Worm (Caenorhabditis elegans): ENCODE data around the gene nhr-106.

nhr-106 gene

ce11 chrV:489320-489719, at the start of gene nhr-106:
Gene nhr-106, plus strand, starts transcription at chrV:489620.
- TF ChIP-seq fkh-8 (tag; optimal IDR thresholded peaks at IDR 0.05): no peak
- no peak for TF ChIP-seq lin-39 (tag; optimal IDR thresholded peaks at IDR 0.05)
- TF ChIP-seq unc-86 (tag; optimal IDR thresholded peaks at IDR 0.05): no peak
- no peak for TF ChIP-seq elt-2 (tag; optimal IDR thresholded peaks at IDR 0.05)
- TF ChIP-seq fos-1 (tag; optimal IDR thresholded peaks at IDR 0.05): no peak
- no peak for TF ChIP-seq lin-14 (GFP tag; optimal IDR thresholded peaks at IDR 0.05)
- TF ChIP-seq mef-2 (tag; optimal IDR thresholded peaks at IDR 0.05): no peak
- TF ChIP-seq ceh-88 (GFP tag; IDR thresholded peaks at IDR 0.05): no peak

ce11 chrV:440923-441322, 48.5 kb upstream of the nhr-106 start, which contains the start of gene B0554.7:
Gene B0554.7, minus strand, starts transcription at chrV:441023.
- no peak for TF ChIP-seq mdl-1 (tag; optimal IDR thresholded peaks at IDR 0.05)
- no peak for TF ChIP-seq elt-2 (tag; optimal IDR thresholded peaks at IDR 0.05)
- no peak for TF ChIP-seq jun-1 (tag; optimal IDR thresholded peaks at IDR 0.05)
- no peak for TF ChIP-seq pag-3 (tag; optimal IDR thresholded peaks at IDR 0.05; ENCODE audit: borderline replicate concordance, insufficient read depth)
- TF ChIP-seq unc-30 (tag; optimal IDR thresholded peaks at IDR 0.05): no peak
- no peak for TF ChIP-seq nhr-19 (GFP tag; conservative IDR thresholded peaks at IDR 0.05)
- TF ChIP-seq xbp-1 (tag; optimal IDR thresholded peaks at IDR 0.05): no peak
- TF ChIP-seq lin-15B (tag; optimal IDR thresholded peaks at IDR 0.05): no peak
- TF ChIP-seq F16B12.6 (tag; optimal IDR thresholded peaks at IDR 0.05): no peak
- TF ChIP-seq ztf-4 (tag; optimal IDR thresholded peaks at IDR 0.05): no peak
- TF ChIP-seq zip-4 (GFP tag; optimal IDR thresholded peaks at IDR 0.05): no peak
- no peak for TF ChIP-seq nhr-20 (tag; optimal IDR thresholded peaks at IDR 0.05)
- no peak for TF ChIP-seq unc-62 (GFP tag; optimal IDR thresholded peaks at IDR 0.05)
- TF ChIP-seq egl-13 (tag; optimal IDR thresholded peaks at IDR 0.05): no peak
- TF ChIP-seq grh-1 (GFP tag; IDR thresholded peaks at IDR 0.05): no peak
- no peak for TF ChIP-seq blmp-1 (tag; optimal IDR thresholded peaks at IDR 0.05)
- TF ChIP-seq vab-15 (tag; optimal IDR thresholded peaks at IDR 0.05): no peak
- no peak for TF ChIP-seq dsc-1 (tag; optimal IDR thresholded peaks at IDR 0.05)
- no peak for TF ChIP-seq efl-3 (GFP tag; optimal IDR thresholded peaks at IDR 0.05)
- no peak for TF ChIP-seq dpl-1 (GFP tag; optimal IDR thresholded peaks at IDR 0.05)

- TF ChIP-seq mep-1 (tag; optimal IDR thresholded peaks at IDR 0.05) (no peak), ceh-90 (tag; optimal IDR thresholded peaks at IDR 0.05) (no peak), mef-2 (tag; optimal IDR thresholded peaks at IDR 0.05) (no peak), elt-2 (tag; optimal IDR thresholded peaks at IDR 0.05) (no peak), egl-27 (tag; optimal IDR thresholded peaks at IDR 0.05) (no peak), grh-1 (GFP tag; IDR thresholded peaks at IDR 0.05) (no peak), C16A3.4 (tag; optimal IDR thresholded peaks at IDR 0.05) (no peak), egl-13 (tag; optimal IDR thresholded peaks at IDR 0.05) (no peak)
Measured at ce11 chrV:443193-443592, 46.2 kb upstream of the nhr-106 start, which contains the start of gene srh-33. Gene srh-33, minus strand, starts transcription at chrV:443293.

- no peak for TF ChIP-seq snu-23 (GFP tag; optimal IDR thresholded peaks at IDR 0.05)
- TF ChIP-seq lin-14 (GFP tag; optimal IDR thresholded peaks at IDR 0.05): no peak
- no peak for TF ChIP-seq sox-4 (tag; optimal IDR thresholded peaks at IDR 0.05)
- no peak for TF ChIP-seq mep-1 (tag; optimal IDR thresholded peaks at IDR 0.05)
- TF ChIP-seq fos-1 (tag; optimal IDR thresholded peaks at IDR 0.05): no peak
- TF ChIP-seq irx-1 (tag; optimal IDR thresholded peaks at IDR 0.05): no peak
- no peak for TF ChIP-seq unc-86 (tag; optimal IDR thresholded peaks at IDR 0.05)
- no peak for TF ChIP-seq mef-2 (tag; optimal IDR thresholded peaks at IDR 0.05)
- TF ChIP-seq nhr-47 (tag; optimal IDR thresholded peaks at IDR 0.05): no peak
- no peak for TF ChIP-seq pqm-1 (tag; optimal IDR thresholded peaks at IDR 0.05)
- no peak for TF ChIP-seq unc-130 (tag; optimal IDR thresholded peaks at IDR 0.05)
- TF ChIP-seq tlp-1 (tag; optimal IDR thresholded peaks at IDR 0.05): no peak
Measured at ce11 chrV:446574-446973, 42.8 kb upstream of the nhr-106 start, which contains the start of gene srh-34. Gene srh-34, minus strand, starts transcription at chrV:446674.

Data from whole organism, L1 larva.